Fruit fly (Drosophila melanogaster): ENCODE results near the gene kto.

kto gene

DNA sequence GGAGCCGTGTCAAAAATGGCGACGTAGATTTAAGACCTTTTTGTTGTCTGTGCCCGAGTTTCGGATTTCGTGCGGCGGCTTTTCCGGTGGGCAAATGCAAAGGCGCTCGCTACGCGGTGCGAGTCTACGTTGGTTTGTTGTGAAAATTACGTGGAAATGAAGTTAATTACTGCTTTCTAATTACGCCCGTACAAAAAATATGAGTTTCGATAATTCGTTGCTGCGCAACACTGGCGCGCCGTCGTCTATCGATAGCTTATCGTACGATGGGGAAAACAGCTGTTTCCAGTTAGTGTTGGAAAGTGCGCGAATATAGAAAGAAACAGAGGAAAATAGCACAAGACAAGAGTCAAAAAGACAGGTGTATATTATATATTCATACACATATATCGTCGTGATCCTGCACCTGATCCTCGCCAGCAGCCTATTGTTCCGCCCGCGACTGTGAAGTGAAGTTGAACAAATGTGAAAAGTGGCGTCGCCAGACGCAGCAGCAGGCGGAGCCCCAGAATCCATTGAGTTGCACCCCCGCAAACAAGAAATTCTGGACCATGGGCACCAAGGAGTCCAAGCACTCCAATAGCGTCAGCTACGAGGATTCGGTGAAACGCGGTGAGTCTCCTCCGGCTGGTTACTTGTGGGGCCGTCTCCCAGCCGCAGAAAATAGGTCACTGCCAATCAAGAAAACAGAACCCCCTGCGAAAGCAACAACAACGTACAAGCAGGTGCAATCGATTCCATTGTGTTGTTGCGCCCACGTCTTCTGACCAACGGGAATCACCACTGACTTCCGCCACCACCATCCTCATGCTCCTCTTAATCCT, 34.6 kb downstream of the kto start, which contains the start of the genes Rab8 and Usp32 (continued):
- TF ChIP-seq CG10431 (GFP tag; optimal IDR thresholded peaks at IDR 0.05) (peak; percentile 32), gro (GFP tag; optimal IDR thresholded peaks at IDR 0.05) (peak; percentile 65), Taf1 (GFP tag; IDR thresholded peaks at IDR 0.05) (no peak), CG12744 (GFP tag; optimal IDR thresholded peaks at IDR 0.05) (peak; percentile 55), CG8924 (tag; optimal IDR thresholded peaks at IDR 0.05) (peak; percentile 32), esg (GFP tag; conservative IDR thresholded peaks at IDR 0.05) (no peak), sisA (GFP tag; IDR thresholded peaks at IDR 0.05) (no peak), CG7786 (GFP tag; optimal IDR thresholded peaks at IDR 0.05) (peak; percentile 76), CG3065 (GFP tag; optimal IDR thresholded peaks at IDR 0.05) (peak; percentile 18), CG7271 (tag; optimal IDR thresholded peaks at IDR 0.05) (peak; percentile 22), HHEX (GFP tag; optimal IDR thresholded peaks at IDR 0.05) (peak; percentile 46), CG10267 (tag; optimal IDR thresholded peaks at IDR 0.05) (peak; percentile 100), CG11560 (tag; IDR thresholded peaks at IDR 0.05) (no peak), exex (tag; optimal IDR thresholded peaks at IDR 0.05) (peak; percentile 81), vvl (GFP tag; IDR thresholded peaks at IDR 0.05) (peak; percentile 77), grau (tag; optimal IDR thresholded peaks at IDR 0.05) (peak; percentile 61), gsb-n (tag; optimal IDR thresholded peaks at IDR 0.05) (peak; percentile 23), CG16863 (GFP tag; optimal IDR thresholded peaks at IDR 0.05) (peak; percentile 65), gem (tag; optimal IDR thresholded peaks at IDR 0.05) (no peak), CG11696 (GFP tag; IDR thresholded peaks at IDR 0.05) (no peak), odd (GFP tag; optimal IDR thresholded peaks at IDR 0.05) (peak; percentile 13), cas (GFP tag; IDR thresholded peaks at IDR 0.05) (peak; percentile 48; the same call in 1 of the 2 replicates), CG1529 (GFP tag; optimal IDR thresholded peaks at IDR 0.05) (no peak), Camta (GFP tag; optimal IDR thresholded peaks at IDR 0.05) (peak; percentile 31), Hey (tag; optimal IDR thresholded peaks at IDR 0.05) (peak; percentile 50), insv (GFP tag; optimal IDR thresholded peaks at IDR 0.05) (peak in 1 of 2 experiments; percentile 63), kni (GFP tag; optimal IDR thresholded peaks at IDR 0.05) (no peak), CG1603 (tag; optimal IDR thresholded peaks at IDR 0.05) (no peak), Ets65A (GFP tag) (peak; percentile 96), CG17361 (GFP tag; IDR thresholded peaks at IDR 0.05) (no peak; the same call in 1 of the 3 replicates), lab (GFP tag; optimal IDR thresholded peaks at IDR 0.05) (peak; percentile 84), Dll (GFP tag; IDR thresholded peaks at IDR 0.05; ENCODE audit: partially characterized antibody) (peak; percentile 89), bowl (GFP tag; IDR thresholded peaks at IDR 0.05) (no peak), dmrt11E (tag; optimal IDR thresholded peaks at IDR 0.05) (peak; percentile 32), tx (GFP tag; optimal IDR thresholded peaks at IDR 0.05) (peak; percentile 56), CG10565 (GFP tag; optimal IDR thresholded peaks at IDR 0.05) (no peak), sug (tag; optimal IDR thresholded peaks at IDR 0.05) (peak; percentile 86), Deaf1 (tag; optimal IDR thresholded peaks at IDR 0.05) (no peak), sd (tag; optimal IDR thresholded peaks at IDR 0.05) (peak; percentile 20), Dek (tag; optimal IDR thresholded peaks at IDR 0.05) (peak; percentile 30), CG12299 (tag; optimal IDR thresholded peaks at IDR 0.05) (peak; percentile 37), Ssrp (tag; optimal IDR thresholded peaks at IDR 0.05) (no peak), gsb (GFP tag; IDR thresholded peaks at IDR 0.05) (no peak), Asciz (GFP tag; optimal IDR thresholded peaks at IDR 0.05) (no peak), CG4820 (GFP tag; optimal IDR thresholded peaks at IDR 0.05) (peak; percentile 4), C15 (GFP tag; IDR thresholded peaks at IDR 0.05) (no peak), H15 (GFP tag; IDR thresholded peaks at IDR 0.05) (no peak), emc (GFP tag; optimal IDR thresholded peaks at IDR 0.05) (peak; percentile 25), CG2712 (tag; optimal IDR thresholded peaks at IDR 0.05) (peak; percentile 44), Drgx (GFP tag; IDR thresholded peaks at IDR 0.05) (no peak)

Measured in whole organism, embryonic.